Worm (Caenorhabditis elegans): ENCODE measurements around the gene srbc-8.

ce11 chrV:7485000-7485399, at the start of gene srbc-8:
- no peak for TF ChIP-seq him-1 (tag; optimal IDR thresholded peaks at IDR 0.05)
- no peak for TF ChIP-seq W03F9.2 (tag; optimal IDR thresholded peaks at IDR 0.05)
- TF ChIP-seq dao-5 (tag; optimal IDR thresholded peaks at IDR 0.05) = no peak
